Fruit fly (Drosophila melanogaster): Measurements from ENCODE around the gene CG9205.

Gene CG9205

dm6 chr3L:1022783-1023182 is 11.7 kb upstream of the CG9205 start:
- no peak for TF ChIP-seq Jra (GFP tag; optimal IDR thresholded peaks at IDR 0.05)

DNA sequence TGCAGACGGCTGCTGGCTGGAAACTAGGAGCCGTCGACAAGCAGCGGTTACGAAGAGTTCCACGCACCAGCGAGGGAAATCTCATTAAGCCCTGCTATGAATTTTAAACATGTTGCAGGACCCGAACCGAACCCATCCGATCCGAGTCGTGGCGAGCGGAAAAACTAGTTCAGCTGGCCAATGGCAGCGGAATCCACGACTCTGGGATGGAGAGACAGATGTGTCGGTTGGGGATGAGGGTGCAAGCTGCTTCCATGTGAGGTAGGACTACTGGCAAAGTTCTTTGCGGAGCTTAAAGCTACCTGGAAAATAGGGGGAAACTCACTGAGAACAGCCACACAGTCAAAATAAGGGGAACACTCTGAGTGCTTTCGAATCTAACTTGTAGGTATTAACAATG is 10.8 kb upstream of the CG9205 start:
- TF ChIP-seq GATAd (GFP tag; optimal IDR thresholded peaks at IDR 0.05) (no peak), foxo (GFP tag; optimal IDR thresholded peaks at IDR 0.05) (no peak), OdsH (GFP tag; optimal IDR thresholded peaks at IDR 0.05) (no peak), Hr78 (GFP tag; optimal IDR thresholded peaks at IDR 0.05) (no peak), sv (GFP tag; optimal IDR thresholded peaks at IDR 0.05) (no peak), ey (GFP tag; optimal IDR thresholded peaks at IDR 0.05) (no peak), sage (GFP tag; optimal IDR thresholded peaks at IDR 0.05) (no peak), dmrt93B (GFP tag; optimal IDR thresholded peaks at IDR 0.05) (no peak), Jra (GFP tag; optimal IDR thresholded peaks at IDR 0.05) (no peak), CrebA (GFP tag; optimal IDR thresholded peaks at IDR 0.05; ENCODE audit: borderline replicate concordance) (no peak), Rel (GFP tag; optimal IDR thresholded peaks at IDR 0.05) (no peak), Rel (tag; optimal IDR thresholded peaks at IDR 0.05) (no peak), brk (GFP tag; optimal IDR thresholded peaks at IDR 0.05) (no peak), pan (optimal IDR thresholded peaks at IDR 0.05) (no peak)

DNA sequence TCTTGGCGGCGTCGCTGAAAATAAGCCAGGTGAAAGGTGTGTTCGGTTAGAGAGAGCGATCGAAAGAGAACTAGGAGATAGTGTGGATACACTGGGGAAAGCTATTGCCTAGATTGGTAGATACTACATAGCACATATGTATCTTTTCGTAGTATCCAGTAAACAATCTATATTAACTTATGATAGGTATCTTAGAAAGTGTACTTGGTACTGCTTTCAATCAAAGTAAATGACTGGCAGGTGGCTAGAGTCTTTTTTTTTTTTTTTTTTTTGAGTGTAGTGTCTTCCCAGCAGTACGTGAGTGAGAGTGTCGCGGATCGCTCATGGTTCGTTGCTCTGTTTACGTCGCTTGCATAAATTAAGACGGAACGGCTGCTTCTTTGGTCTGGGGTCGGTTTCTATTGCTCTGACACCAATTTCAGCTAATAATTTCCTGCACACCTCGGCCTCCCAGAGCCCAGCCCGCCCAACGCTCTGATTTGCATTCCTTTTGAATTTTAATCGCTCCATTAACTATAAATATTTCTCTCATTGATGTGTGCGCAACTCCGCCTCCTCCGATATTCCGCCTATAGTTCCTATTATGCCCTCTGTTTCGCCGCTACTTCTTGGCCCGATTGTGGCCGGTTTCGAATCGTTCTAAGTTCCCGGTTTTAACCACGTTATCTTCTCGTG is 4.8 kb upstream of the CG9205 start:
- TF ChIP-seq sv (GFP tag; optimal IDR thresholded peaks at IDR 0.05) (peak; percentile 28), br (GFP tag; optimal IDR thresholded peaks at IDR 0.05) (no peak)

DNA sequence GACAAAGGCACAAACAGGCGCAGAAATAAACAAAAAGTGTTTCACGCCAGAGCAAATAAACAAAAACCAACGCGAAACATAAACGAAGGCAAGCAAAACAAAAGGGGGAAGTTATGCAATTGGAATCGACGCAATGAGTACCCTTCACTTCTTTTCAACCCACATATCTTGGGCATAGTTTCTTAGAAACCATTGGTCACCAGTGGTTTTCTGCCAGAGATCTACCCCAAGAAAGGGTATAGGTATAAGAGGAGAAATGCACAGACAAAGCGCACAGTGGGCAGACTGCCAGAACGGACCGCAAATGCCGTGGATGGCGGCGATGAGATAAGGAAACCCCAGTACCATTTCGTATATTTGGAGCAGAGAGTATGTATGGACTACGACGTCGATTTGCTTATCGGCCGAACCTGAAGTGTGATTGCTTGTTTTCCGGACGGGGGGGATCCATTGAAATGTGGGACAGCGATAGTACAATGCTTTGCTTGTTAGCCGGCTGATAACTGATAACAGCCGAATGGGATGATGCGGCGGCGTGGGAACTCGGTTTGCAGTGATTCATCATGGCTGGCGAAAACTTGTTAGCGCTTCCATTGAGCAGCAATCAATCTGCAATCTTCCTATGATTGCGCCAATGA is 3.5 kb upstream of the CG9205 start:
- no peak for TF ChIP-seq Rel (GFP tag; optimal IDR thresholded peaks at IDR 0.05)
- TF ChIP-seq Rel (tag; optimal IDR thresholded peaks at IDR 0.05) = peak; percentile 81
- TF ChIP-seq Dif (GFP tag; optimal IDR thresholded peaks at IDR 0.05; ENCODE audit: partially characterized antibody) = no peak
- peak; percentile 4 for TF ChIP-seq sage (GFP tag; optimal IDR thresholded peaks at IDR 0.05)
- no peak for TF ChIP-seq Myc (optimal IDR thresholded peaks at IDR 0.05)
- TF ChIP-seq usp (GFP tag; optimal IDR thresholded peaks at IDR 0.05) = no peak
- TF ChIP-seq Jra (GFP tag; optimal IDR thresholded peaks at IDR 0.05) = no peak
- no peak for TF ChIP-seq GATAd (GFP tag; optimal IDR thresholded peaks at IDR 0.05)
- TF ChIP-seq br (GFP tag; optimal IDR thresholded peaks at IDR 0.05) = peak; percentile 50
- no peak for TF ChIP-seq Vsx2 (GFP tag; optimal IDR thresholded peaks at IDR 0.05; ENCODE audit: partially characterized antibody)
- peak; percentile 17 for TF ChIP-seq CrebA (GFP tag; optimal IDR thresholded peaks at IDR 0.05; ENCODE audit: borderline replicate concordance)
- TF ChIP-seq sv (GFP tag; optimal IDR thresholded peaks at IDR 0.05) = no peak
- no peak for TF ChIP-seq lola (GFP tag; optimal IDR thresholded peaks at IDR 0.05)
- TF ChIP-seq pan (optimal IDR thresholded peaks at IDR 0.05) = no peak
- peak; percentile 25 for TF ChIP-seq HLH106 (tag; optimal IDR thresholded peaks at IDR 0.05)
- TF ChIP-seq h (GFP tag; optimal IDR thresholded peaks at IDR 0.05) = peak; percentile 76
- TF ChIP-seq rgr (GFP tag; optimal IDR thresholded peaks at IDR 0.05) = peak; percentile 55
- no peak for TF ChIP-seq dsf (GFP tag; optimal IDR thresholded peaks at IDR 0.05; ENCODE audit: borderline replicate concordance)
- TF ChIP-seq woc (GFP tag; optimal IDR thresholded peaks at IDR 0.05) = peak; percentile 73
- TF ChIP-seq dl (GFP tag; optimal IDR thresholded peaks at IDR 0.05; ENCODE audit: insufficient read depth in 1 of 2, partially characterized antibody in 2 of 2) = no peak
- TF ChIP-seq CG32264 (GFP tag; optimal IDR thresholded peaks at IDR 0.05) = peak; percentile 39
- peak; percentile 50 for TF ChIP-seq Sp1 (GFP tag; optimal IDR thresholded peaks at IDR 0.05)
- peak; percentile 55 for TF ChIP-seq fru (GFP tag; optimal IDR thresholded peaks at IDR 0.05)
- peak; percentile 54 for TF ChIP-seq OdsH (GFP tag; optimal IDR thresholded peaks at IDR 0.05)
- TF ChIP-seq Hr83 (GFP tag; optimal IDR thresholded peaks at IDR 0.05; ENCODE audit: poor library complexity, severe bottlenecking) = no peak
- peak; percentile 62 for TF ChIP-seq ey (GFP tag; optimal IDR thresholded peaks at IDR 0.05)
- peak; percentile 59 for TF ChIP-seq Hnf4 (GFP tag; optimal IDR thresholded peaks at IDR 0.05)
- TF ChIP-seq psq (GFP tag; optimal IDR thresholded peaks at IDR 0.05) = peak; percentile 86
- TF ChIP-seq dmrt93B (GFP tag; optimal IDR thresholded peaks at IDR 0.05) = no peak
- no peak for TF ChIP-seq N (GFP tag; optimal IDR thresholded peaks at IDR 0.05)
- no peak for TF ChIP-seq Hr78 (GFP tag; optimal IDR thresholded peaks at IDR 0.05)
- no peak for TF ChIP-seq jim (GFP tag; optimal IDR thresholded peaks at IDR 0.05)
- no peak for TF ChIP-seq CG9705 (GFP tag; optimal IDR thresholded peaks at IDR 0.05)
- TF ChIP-seq Dfd (GFP tag; optimal IDR thresholded peaks at IDR 0.05) = no peak
- no peak for TF ChIP-seq Mio (GFP tag; optimal IDR thresholded peaks at IDR 0.05)
- no peak for TF ChIP-seq brk (GFP tag; optimal IDR thresholded peaks at IDR 0.05)
- peak in 1 of 2 experiments; percentile 66 for TF ChIP-seq foxo (GFP tag; optimal IDR thresholded peaks at IDR 0.05)
- TF ChIP-seq tai (GFP tag; optimal IDR thresholded peaks at IDR 0.05) = no peak
- no peak for TF ChIP-seq Abd-B (GFP tag; optimal IDR thresholded peaks at IDR 0.05)

Data from whole organism, wandering third instar larva.